Worm (Caenorhabditis elegans) whole organism, L3 larva: ENCODE results near the gene Y38C1BA.4.

ENCODE experiments used
- aly-2 ChIP-seq: fragments of 150-350 bp; optimal IDR thresholded peaks from 2 replicates; lab custom pipeline; 2014; ENCODE audit warnings: missing biosample characterization, missing genetic modification characterization
- ceh-16 ChIP-seq: sonication (generic microtip); optimal IDR thresholded peaks from 2 replicates; lab custom pipeline; 2017; ENCODE audit warnings: missing biosample characterization, missing genetic modification characterization
- ceh-82 ChIP-seq: fragments of 150-350 bp; optimal IDR thresholded peaks from 2 replicates; lab custom pipeline; 2014; ENCODE audit warnings: missing biosample characterization, missing genetic modification characterization
- ceh-9 ChIP-seq: sonication (generic microtip); optimal IDR thresholded peaks from 2 replicates; lab custom pipeline; 2018; ENCODE audit warnings: missing biosample characterization, missing genetic modification characterization
- egl-27 ChIP-seq: sonication (generic microtip); optimal IDR thresholded peaks from 4 replicates; lab custom pipeline; 2017; ENCODE audit warnings: missing biosample characterization, missing genetic modification reagents, missing genetic modification characterization
- elt-1 ChIP-seq: fragments of 150-350 bp; optimal IDR thresholded peaks from 2 replicates; lab custom pipeline; 2014; ENCODE audit warnings: missing biosample characterization, missing genetic modification characterization
- elt-2 ChIP-seq: sonication (generic microtip); optimal IDR thresholded peaks from 2 replicates; lab custom pipeline; 2016; ENCODE audit warnings: missing genetic modification reagents, mild to moderate bottlenecking, missing genetic modification characterization, missing compliant biosample characterization
- elt-3 ChIP-seq, 3 experiments: fragments of 150-350 bp in 1 of 3; sonication (generic microtip) in 2 of 3; optimal IDR thresholded peaks; 2 replicates in 2 of 3; 4 replicates in 1 of 3; lab custom pipeline; 2014 to 2017; ENCODE audit warnings: missing biosample characterization in 3 of 3, missing genetic modification characterization in 3 of 3
- fkh-10 ChIP-seq: sonication (generic microtip); optimal IDR thresholded peaks from 2 replicates; lab custom pipeline; 2017; ENCODE audit warnings: missing biosample characterization, missing genetic modification reagents, missing genetic modification characterization
- hmg-11 ChIP-seq: sonication (generic microtip); optimal IDR thresholded peaks from 2 replicates; lab custom pipeline; 2016; ENCODE audit warnings: missing genetic modification characterization, missing compliant biosample characterization
- jun-1 ChIP-seq: fragments of 150-350 bp; optimal IDR thresholded peaks from 2 replicates; lab custom pipeline; 2014; ENCODE audit warnings: missing biosample characterization, missing genetic modification reagents, missing genetic modification characterization
- lin-39 ChIP-seq: fragments of 150-350 bp; optimal IDR thresholded peaks from 2 replicates; lab custom pipeline; 2018; ENCODE audit warnings: missing biosample characterization, missing genetic modification reagents, missing genetic modification characterization
- lsy-12 ChIP-seq: sonication (generic microtip); optimal IDR thresholded peaks from 2 replicates; lab custom pipeline; 2016; ENCODE audit warnings: mild to moderate bottlenecking, missing genetic modification characterization, missing compliant biosample characterization
- mdl-1 ChIP-seq: fragments of 150-350 bp; optimal IDR thresholded peaks from 2 replicates; lab custom pipeline; 2014; ENCODE audit warnings: missing biosample characterization, missing genetic modification characterization
- mml-1 ChIP-seq: fragments of 150-350 bp; sonication (generic microtip); optimal IDR thresholded peaks from 3 replicates; lab custom pipeline; 2014; ENCODE audit warnings: missing biosample characterization, missing genetic modification characterization
- nfya-1 ChIP-seq: sonication (generic microtip); optimal IDR thresholded peaks from 2 replicates; lab custom pipeline; 2017; ENCODE audit warnings: missing genetic modification characterization, mild to moderate bottlenecking, missing compliant biosample characterization, antibody characterized with exemption, moderate library complexity; ENCODE audit not compliant: insufficient read depth
- nhr-11 ChIP-seq: fragments of 150-350 bp; optimal IDR thresholded peaks from 2 replicates; lab custom pipeline; 2014; ENCODE audit warnings: missing biosample characterization, missing genetic modification characterization
- nhr-12 ChIP-seq: fragments of 150-350 bp; optimal IDR thresholded peaks from 2 replicates; lab custom pipeline; 2014; ENCODE audit warnings: missing biosample characterization, missing genetic modification characterization
- nhr-23 ChIP-seq: fragments of 150-350 bp; optimal IDR thresholded peaks from 2 replicates; lab custom pipeline; 2014; ENCODE audit warnings: missing biosample characterization, missing genetic modification reagents, missing genetic modification characterization
- nhr-25 ChIP-seq: sonication (generic microtip); optimal IDR thresholded peaks from 2 replicates; lab custom pipeline; 2017; ENCODE audit warnings: missing biosample characterization, missing genetic modification characterization
- nhr-28 ChIP-seq: fragments of 150-350 bp; optimal IDR thresholded peaks from 2 replicates; lab custom pipeline; 2014; ENCODE audit warnings: missing biosample characterization, missing genetic modification characterization
- nhr-43 ChIP-seq: sonication (generic microtip); optimal IDR thresholded peaks from 2 replicates; lab custom pipeline; 2016; ENCODE audit warnings: mild to moderate bottlenecking, missing genetic modification characterization, missing compliant biosample characterization; ENCODE audit not compliant: poor library complexity, severe bottlenecking
- nhr-76 ChIP-seq: fragments of 150-350 bp; sonication (generic microtip); optimal IDR thresholded peaks from 5 replicates; lab custom pipeline; 2014; ENCODE audit warnings: missing biosample characterization, missing genetic modification characterization
- nhr-77 ChIP-seq: fragments of 150-350 bp; optimal IDR thresholded peaks from 2 replicates; lab custom pipeline; 2014; ENCODE audit warnings: missing biosample characterization, missing genetic modification characterization
- pha-4 ChIP-seq: fragments of 150-350 bp; optimal IDR thresholded peaks from 2 replicates; lab custom pipeline; 2014; ENCODE audit warnings: missing biosample characterization, missing genetic modification reagents, missing genetic modification characterization
- sea-2 ChIP-seq: fragments of 150-350 bp; sonication (generic microtip); optimal IDR thresholded peaks from 4 replicates; lab custom pipeline; 2014; ENCODE audit warnings: missing biosample characterization, missing genetic modification reagents, missing genetic modification characterization
- snpc-4 ChIP-seq: fragments of 150-350 bp; optimal IDR thresholded peaks from 2 replicates; lab custom pipeline; 2014; ENCODE audit warnings: missing biosample characterization, missing genetic modification characterization
- tbx-2 ChIP-seq: sonication (generic microtip); optimal IDR thresholded peaks from 2 replicates; lab custom pipeline; 2016; ENCODE audit warnings: mild to moderate bottlenecking, missing genetic modification characterization, missing compliant biosample characterization
- zag-1 ChIP-seq: fragments of 150-350 bp; optimal IDR thresholded peaks from 2 replicates; lab custom pipeline; 2014; ENCODE audit warnings: missing biosample characterization, missing genetic modification characterization
- ztf-11 ChIP-seq: fragments of 150-350 bp; optimal IDR thresholded peaks from 2 replicates; lab custom pipeline; 2014; ENCODE audit warnings: missing biosample characterization, missing genetic modification characterization

The Y38C1BA.4 gene

ce11 chrIV:1791775-1792174, 29.9 kb upstream of the Y38C1BA.4 start:
- no peak for TF ChIP-seq nhr-23 (tag; lab: Kevin White, UChicago)
- no peak for TF ChIP-seq nhr-76
- no peak for TF ChIP-seq sea-2 (GFP tag; lab: Kevin White, UChicago)
- TF ChIP-seq nhr-77, result no peak
- no peak for TF ChIP-seq tbx-2 (tag; lab: Kevin White, UChicago)
- TF ChIP-seq ceh-9 (tag; lab: Kevin White, UChicago), result no peak
- TF ChIP-seq ceh-16 (tag; lab: Kevin White, UChicago), result no peak
- no peak for TF ChIP-seq ceh-82
- no peak for TF ChIP-seq lsy-12 (tag; lab: Kevin White, UChicago)

DNA sequence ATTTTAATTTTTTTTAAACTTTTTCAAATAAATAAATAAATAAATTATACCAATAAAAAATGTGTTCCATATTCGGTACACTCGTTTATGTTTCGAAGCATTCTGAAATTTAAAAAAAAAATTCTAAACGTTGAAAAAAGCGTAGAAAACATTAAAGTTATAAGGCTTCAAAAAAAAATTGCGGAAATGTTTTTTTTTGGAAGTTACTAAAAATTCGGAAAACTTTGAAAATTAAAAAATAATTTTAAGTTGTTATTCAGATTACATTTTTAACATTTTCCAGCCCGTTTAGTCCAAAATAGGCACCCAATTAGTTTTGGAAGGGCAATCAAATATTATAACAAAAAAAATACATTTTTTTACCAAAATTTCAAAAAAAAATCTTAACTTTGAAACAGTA, 17.8 kb upstream of the Y38C1BA.4 start, which contains the start of gene Y38C1BA.1:
Y38C1BA.1 (minus strand) TSS at position 101 of the 400 bp plus-strand sequence.
- TF ChIP-seq nhr-43 (no peak), pha-4 (tag; lab: Kevin White, UChicago) (no peak), ceh-9 (tag; lab: Kevin White, UChicago) (no peak), nhr-11 (no peak), fkh-10 (GFP tag; lab: Kevin White, UChicago) (no peak), nhr-25 (no peak), elt-2 (tag; lab: Kevin White, UChicago) (no peak), egl-27 (tag; lab: Kevin White, UChicago) (no peak), nhr-12 (tag; lab: Kevin White, UChicago) (no peak), mdl-1 (tag; lab: Kevin White, UChicago) (no peak), aly-2 (tag; lab: Kevin White, UChicago) (no peak)
- TF ChIP-seq, all 47 proteins: peak for 0

DNA sequence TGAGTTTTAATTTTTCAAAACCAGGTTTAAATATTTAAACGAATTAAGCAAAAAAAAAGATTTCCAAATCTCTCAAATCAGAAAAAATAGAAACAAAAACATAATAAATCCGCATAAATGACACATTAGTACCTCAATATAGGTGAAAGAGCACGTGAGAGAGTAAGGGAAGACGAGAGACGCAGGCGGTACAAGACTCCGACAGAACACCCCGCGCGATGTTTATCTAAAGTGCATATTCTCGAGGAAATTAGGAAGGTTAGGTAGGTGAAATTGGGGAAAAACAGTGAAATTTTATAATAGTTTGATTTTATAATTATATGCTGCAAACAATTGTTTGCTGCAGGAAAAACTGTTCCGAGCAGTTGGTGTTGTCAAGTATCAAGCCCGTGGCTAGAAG, 17.0 kb upstream of the Y38C1BA.4 start:
- TF ChIP-seq hmg-11 (peak; percentile 83), egl-27 (tag; lab: Kevin White, UChicago) (no peak), lin-39 (tag; lab: Kevin White, UChicago) (peak; percentile 52), ceh-16 (tag; lab: Kevin White, UChicago) (no peak), nfya-1 (tag; lab: Kevin White, UChicago) (peak; percentile 47), pha-4 (tag; lab: Kevin White, UChicago) (peak; percentile 57), mml-1 (tag; lab: Kevin White, UChicago) (no peak), elt-1 (no peak)

DNA sequence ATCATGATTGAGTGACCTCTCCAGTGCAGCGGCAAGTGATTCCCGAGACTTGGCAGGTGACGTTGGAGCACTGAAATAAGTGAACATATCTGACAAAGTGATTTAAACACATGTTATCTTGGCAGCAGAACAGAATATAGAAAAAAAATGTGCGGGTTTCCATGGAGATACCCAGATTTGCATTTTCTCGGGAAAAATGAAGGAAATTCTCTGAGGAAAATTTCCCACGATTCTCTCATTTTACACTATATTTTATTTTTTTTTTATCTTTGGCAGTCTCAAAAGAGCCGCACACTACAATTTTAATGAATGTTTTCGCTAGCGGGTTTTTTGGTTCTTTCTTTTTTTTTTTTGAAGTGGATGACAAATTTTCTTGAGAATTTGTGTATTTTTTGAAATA, 7.8 kb upstream of the Y38C1BA.4 start:
- no peak for TF ChIP-seq jun-1 (tag; lab: Kevin White, UChicago)
- no peak for TF ChIP-seq nhr-23 (tag; lab: Kevin White, UChicago)
- no peak for TF ChIP-seq zag-1 (tag; lab: Kevin White, UChicago)
- TF ChIP-seq snpc-4 (tag; lab: Kevin White, UChicago), result no peak
- no peak for TF ChIP-seq tbx-2 (tag; lab: Kevin White, UChicago)
- no peak for TF ChIP-seq nhr-28
- TF ChIP-seq ztf-11 (tag; lab: Kevin White, UChicago), result no peak

ce11 chrIV:1814764-1815518, 6.7 kb upstream of the Y38C1BA.4 start, which contains the start of gene snn-1:
Gene snn-1, minus strand, starts transcription at chrIV:1815118.
- TF ChIP-seq hmg-11, result peak; percentile 37
- no peak for TF ChIP-seq nhr-43
- peak; percentile 30 for TF ChIP-seq nfya-1 (tag; lab: Kevin White, UChicago)

ce11 chrIV:1816238-1816637, 5.4 kb upstream of the Y38C1BA.4 start:
- peak; percentile 32 for TF ChIP-seq nfya-1 (tag; lab: Kevin White, UChicago)
- TF ChIP-seq lsy-12 (tag; lab: Kevin White, UChicago), result no peak
- no peak for TF ChIP-seq elt-3 (tag; optimal IDR thresholded peaks at IDR 0.05; lab: Kevin White, UChicago)
